Fruit fly (Drosophila melanogaster) whole organism, embryonic: ENCODE measurements around the gene Dhc62B.
A peak's percentile ranks its signal among the peaks of the same experiment; 100 is the strongest.

Experiments used
- Adf1 ChIP-seq: fragments of 200-800 bp; sonication (Bioruptor generic); IDR thresholded peaks from 2 replicates; pipeline ENCODE4 v1.3.6; 2022; ENCODE audit warnings: missing biosample characterization, missing genetic modification characterization
- Atf6 ChIP-seq: fragments of 200-800 bp; sonication (Bioruptor generic); IDR thresholded peaks from 2 replicates; pipeline ENCODE4 v1.3.6; 2022; ENCODE audit warnings: missing biosample characterization, missing genetic modification characterization
- CG1024 ChIP-seq: fragments of 200-800 bp; sonication (Bioruptor generic); IDR thresholded peaks from 2 replicates; pipeline ENCODE4 v1.3.6; 2022; ENCODE audit warnings: missing biosample characterization, missing genetic modification characterization
- CG11504 ChIP-seq: fragments of 200-800 bp; sonication (Bioruptor generic); optimal IDR thresholded peaks from 3 replicates; lab custom pipeline; 2019; ENCODE audit warnings: missing biosample characterization, mild to moderate bottlenecking, missing genetic modification characterization, moderate library complexity
- CG1233 ChIP-seq: fragments of 200-800 bp; sonication (Bioruptor generic); optimal IDR thresholded peaks from 4 replicates; lab custom pipeline; 2018; ENCODE audit warnings: missing biosample characterization, mild to moderate bottlenecking, missing genetic modification characterization
- CG13894 ChIP-seq: fragments of 200-800 bp; sonication (Bioruptor generic); optimal IDR thresholded peaks from 3 replicates; lab custom pipeline; 2018; ENCODE audit warnings: missing biosample characterization, mild to moderate bottlenecking, missing genetic modification characterization, moderate library complexity
- CG15514 ChIP-seq: fragments of 200-800 bp; sonication (Bioruptor generic); optimal IDR thresholded peaks from 3 replicates; lab custom pipeline; 2017; ENCODE audit warnings: missing biosample characterization, missing genetic modification characterization, mild to moderate bottlenecking, moderate library complexity, missing genetic modification reagents
- CG16779 ChIP-seq: fragments of 200-800 bp; sonication (Bioruptor generic); IDR thresholded peaks from 2 replicates; pipeline ENCODE4 v1.3.6; 2022; ENCODE audit warnings: missing biosample characterization, missing genetic modification characterization
- CG32772 ChIP-seq: fragments of 200-800 bp; sonication (Bioruptor generic); IDR thresholded peaks from 2 replicates; pipeline ENCODE4 v1.3.6; 2022; ENCODE audit warnings: missing biosample characterization, missing genetic modification characterization
- CG6689 ChIP-seq: fragments of 200-800 bp; sonication (Bioruptor generic); IDR thresholded peaks from 2 replicates; pipeline ENCODE4 v1.3.6; 2022; ENCODE audit warnings: missing biosample characterization, missing genetic modification characterization
- CG7372 ChIP-seq: fragments of 200-800 bp; sonication (Bioruptor generic); IDR thresholded peaks from 2 replicates; pipeline ENCODE4 v1.3.6; 2022; ENCODE audit warnings: missing biosample characterization, missing genetic modification characterization
- CG8089 ChIP-seq: fragments of 200-800 bp; sonication (Bioruptor generic); optimal IDR thresholded peaks from 3 replicates; lab custom pipeline; 2016; ENCODE audit warnings: missing biosample characterization, missing genetic modification characterization
- CTCF ChIP-seq: fragments of 200-800 bp; sonication (Bioruptor generic); optimal IDR thresholded peaks from 2 replicates; lab custom pipeline; 2017; ENCODE audit warnings: missing biosample characterization, mild to moderate bottlenecking, missing genetic modification characterization, moderate library complexity
- D ChIP-seq, 2 experiments: fragments of 200-800 bp in 1 of 2; fragments of >200 bp in 1 of 2; sonication (Bioruptor generic) in 1 of 2; optimal IDR thresholded peaks; 2 replicates in 1 of 2; 3 replicates in 1 of 2; lab custom pipeline; 2017; ENCODE audit warnings: mild to moderate bottlenecking in 1 of 2, missing biosample characterization in 1 of 2, missing genetic modification characterization in 1 of 2, missing genetic modification reagents in 1 of 2
- Deaf1 ChIP-seq: fragments of 200-800 bp; optimal IDR thresholded peaks from 3 replicates; lab custom pipeline; 2019; ENCODE audit warnings: missing biosample characterization, mild to moderate bottlenecking, missing genetic modification characterization, moderate library complexity
- Drgx ChIP-seq: fragments of 200-800 bp; sonication (Bioruptor generic); IDR thresholded peaks from 2 replicates; pipeline ENCODE4 v1.3.6; 2022; ENCODE audit warnings: missing biosample characterization, missing genetic modification characterization
- E2f2 ChIP-seq: fragments of 200-800 bp; sonication (Bioruptor generic); IDR thresholded peaks from 2 replicates; pipeline ENCODE4 v1.3.6; 2022; ENCODE audit warnings: missing biosample characterization, missing genetic modification characterization
- Ets65A ChIP-seq: fragments of 200-800 bp; sonication (Bioruptor generic); peaks from one replicate; lab custom pipeline; 2016; ENCODE audit warnings: missing biosample characterization, missing genetic modification characterization
- Fer3 ChIP-seq: fragments of 200-800 bp; sonication (Bioruptor generic); optimal IDR thresholded peaks from 2 replicates; lab custom pipeline; 2018; ENCODE audit warnings: missing biosample characterization, mild to moderate bottlenecking, missing genetic modification characterization, moderate library complexity
- GATAe ChIP-seq: fragments of 200-800 bp; sonication (Bioruptor generic); conservative IDR thresholded peaks from 2 replicates; pipeline ENCODE4 v1.3.6; 2022; ENCODE audit warnings: missing biosample characterization, missing genetic modification characterization
- Hr78 ChIP-seq, 2 experiments: fragments of 200-800 bp in 1 of 2; fragments of >200 bp in 1 of 2; sonication (Bioruptor generic) in 1 of 2; optimal IDR thresholded peaks; 2 replicates each; lab custom pipeline; 2017 to 2019; ENCODE audit warnings: missing biosample characterization in 2 of 2, missing genetic modification characterization in 2 of 2, mild to moderate bottlenecking in 1 of 2, moderate library complexity in 1 of 2
- Mad ChIP-seq: fragments of 200-800 bp; sonication (Bioruptor generic); optimal IDR thresholded peaks from 2 replicates; lab custom pipeline; 2016; ENCODE audit warnings: missing biosample characterization, missing genetic modification characterization
- NC2β ChIP-seq: fragments of 200-800 bp; sonication (Bioruptor generic); optimal IDR thresholded peaks from 2 replicates; lab custom pipeline; 2016; ENCODE audit warnings: missing biosample characterization, missing genetic modification characterization
- Nf-YC ChIP-seq: fragments of 200-800 bp; optimal IDR thresholded peaks from 3 replicates; lab custom pipeline; 2019; ENCODE audit warnings: missing biosample characterization, mild to moderate bottlenecking, missing genetic modification characterization, moderate library complexity
- Rx ChIP-seq: fragments of 200-800 bp; sonication (Bioruptor generic); IDR thresholded peaks from 2 replicates; pipeline ENCODE4 v1.3.6; 2022; ENCODE audit warnings: missing biosample characterization, missing genetic modification characterization
- Sry-δ ChIP-seq: fragments of 200-800 bp; sonication (Bioruptor generic); optimal IDR thresholded peaks from 2 replicates; lab custom pipeline; 2016; ENCODE audit warnings: missing biosample characterization, missing genetic modification characterization
- Stat92E ChIP-seq, 3 experiments: fragments of >200 bp in 2 of 3; fragments of 200-800 bp in 1 of 3; sonication (Bioruptor generic) in 1 of 3; optimal IDR thresholded peaks; 2 replicates each; lab custom pipeline; 2017 to 2019; ENCODE audit warnings: missing biosample characterization in 3 of 3, missing genetic modification characterization in 3 of 3, mild to moderate bottlenecking in 1 of 3, moderate library complexity in 1 of 3
- Taf1 ChIP-seq: fragments of 200-800 bp; sonication (Bioruptor generic); IDR thresholded peaks from 2 replicates; pipeline ENCODE4 v1.3.6; 2022; ENCODE audit warnings: missing biosample characterization, missing genetic modification characterization
- Trl ChIP-seq, 3 experiments: fragments of >200 bp in 2 of 3; fragments of 200-800 bp in 1 of 3; sonication (Bioruptor generic) in 1 of 3; optimal IDR thresholded peaks; 2 replicates in 1 of 3; 3 replicates in 2 of 3; lab custom pipeline; 2016 to 2017; ENCODE audit warnings: missing biosample characterization in 1 of 3, missing genetic modification characterization in 1 of 3
- amos ChIP-seq: fragments of 200-800 bp; sonication (Bioruptor generic); IDR thresholded peaks from 2 replicates; pipeline ENCODE4 v1.3.6; 2022; ENCODE audit warnings: missing biosample characterization, missing genetic modification characterization; ENCODE audit not compliant: partially characterized antibody
- bowl ChIP-seq: fragments of 200-800 bp; sonication (Bioruptor generic); IDR thresholded peaks from 2 replicates; pipeline ENCODE4 v1.3.6; 2022; ENCODE audit warnings: missing biosample characterization, missing genetic modification characterization
- chinmo ChIP-seq: fragments of 200-800 bp; sonication (Bioruptor generic); IDR thresholded peaks from 4 replicates; pipeline ENCODE4 v1.3.6; 2022; ENCODE audit warnings: missing biosample characterization, missing genetic modification characterization; ENCODE audit not compliant: partially characterized antibody
- crc ChIP-seq: fragments of 200-800 bp; sonication (Bioruptor generic); optimal IDR thresholded peaks from 2 replicates; lab custom pipeline; 2016; ENCODE audit warnings: missing biosample characterization, missing genetic modification characterization
- cwo ChIP-seq: fragments of 200-800 bp; sonication (Bioruptor generic); optimal IDR thresholded peaks from 3 replicates; lab custom pipeline; 2017; ENCODE audit warnings: missing biosample characterization, missing genetic modification characterization, mild to moderate bottlenecking, moderate library complexity, missing genetic modification reagents
- ems ChIP-seq: fragments of 200-800 bp; sonication (Bioruptor generic); optimal IDR thresholded peaks from 3 replicates; lab custom pipeline; 2016; ENCODE audit warnings: missing biosample characterization, missing genetic modification characterization
- gcm2 ChIP-seq: fragments of 200-800 bp; sonication (Bioruptor generic); optimal IDR thresholded peaks from 2 replicates; lab custom pipeline; 2016; ENCODE audit warnings: missing biosample characterization, missing genetic modification characterization
- grn ChIP-seq: fragments of 200-800 bp; sonication (Bioruptor generic); optimal IDR thresholded peaks from 3 replicates; lab custom pipeline; 2017; ENCODE audit warnings: missing biosample characterization, missing genetic modification characterization
- gro ChIP-seq: fragments of 200-800 bp; sonication (Bioruptor generic); optimal IDR thresholded peaks from 2 replicates; lab custom pipeline; 2016; ENCODE audit warnings: missing biosample characterization, missing genetic modification characterization
- kay ChIP-seq: fragments of 200-800 bp; sonication (Bioruptor generic); optimal IDR thresholded peaks from 2 replicates; lab custom pipeline; 2016; ENCODE audit warnings: missing biosample characterization, missing genetic modification characterization
- lab ChIP-seq: fragments of 200-800 bp; sonication (Bioruptor generic); optimal IDR thresholded peaks from 3 replicates; lab custom pipeline; 2017; ENCODE audit warnings: missing biosample characterization, missing genetic modification characterization, mild to moderate bottlenecking, moderate library complexity, missing genetic modification reagents
- lov ChIP-seq, 2 experiments: fragments of 200-800 bp in 1 of 2; fragments of >200 bp in 1 of 2; sonication (Bioruptor generic) in 1 of 2; IDR thresholded peaks in 1 of 2; optimal IDR thresholded peaks in 1 of 2; 2 replicates in 1 of 2; 3 replicates in 1 of 2; pipeline versions ENCODE4 v1.3.6 to Lab custom; 2017 to 2022; ENCODE audit warnings: missing biosample characterization in 1 of 2, missing genetic modification characterization in 1 of 2
- nom ChIP-seq: fragments of 200-800 bp; sonication (Bioruptor generic); optimal IDR thresholded peaks from 2 replicates; lab custom pipeline; 2017; ENCODE audit warnings: missing biosample characterization, missing genetic modification characterization, mild to moderate bottlenecking, moderate library complexity, missing genetic modification reagents
- org-1 ChIP-seq: fragments of 200-800 bp; sonication (Bioruptor generic); optimal IDR thresholded peaks from 2 replicates; lab custom pipeline; 2017; ENCODE audit warnings: missing biosample characterization, missing genetic modification characterization
- pnt ChIP-seq: fragments of 200-800 bp; sonication (Bioruptor generic); optimal IDR thresholded peaks from 3 replicates; lab custom pipeline; 2016; ENCODE audit warnings: missing biosample characterization, missing genetic modification characterization
- rib ChIP-seq: fragments of 200-800 bp; sonication (Bioruptor generic); IDR thresholded peaks from 2 replicates; pipeline ENCODE4 v1.3.6; 2022; ENCODE audit warnings: missing biosample characterization, missing genetic modification characterization
- seq ChIP-seq: fragments of 200-800 bp; sonication (Bioruptor generic); IDR thresholded peaks from 2 replicates; pipeline ENCODE4 v1.3.6; 2022; ENCODE audit warnings: missing biosample characterization, missing genetic modification characterization
- so ChIP-seq: fragments of 200-800 bp; sonication (Bioruptor generic); IDR thresholded peaks from 3 replicates; pipeline ENCODE4 v1.3.6; 2022; ENCODE audit warnings: missing biosample characterization, missing genetic modification characterization
- sug ChIP-seq: fragments of 200-800 bp; optimal IDR thresholded peaks from 2 replicates; lab custom pipeline; 2019; ENCODE audit warnings: missing biosample characterization, mild to moderate bottlenecking, missing genetic modification characterization, moderate library complexity
- tna ChIP-seq: fragments of 200-800 bp; sonication (Bioruptor generic); IDR thresholded peaks from 2 replicates; pipeline ENCODE4 v1.3.6; 2022; ENCODE audit warnings: missing biosample characterization, missing genetic modification characterization; ENCODE audit not compliant: partially characterized antibody
- wor ChIP-seq: fragments of 200-800 bp; sonication (Bioruptor generic); IDR thresholded peaks from 2 replicates; pipeline ENCODE4 v1.3.6; 2022; ENCODE audit warnings: missing biosample characterization, missing genetic modification characterization
- zfh2 ChIP-seq: fragments of 200-800 bp; sonication (Bioruptor generic); optimal IDR thresholded peaks from 2 replicates; lab custom pipeline; 2016; ENCODE audit warnings: missing biosample characterization, missing genetic modification characterization

The Dhc62B gene

DNA sequence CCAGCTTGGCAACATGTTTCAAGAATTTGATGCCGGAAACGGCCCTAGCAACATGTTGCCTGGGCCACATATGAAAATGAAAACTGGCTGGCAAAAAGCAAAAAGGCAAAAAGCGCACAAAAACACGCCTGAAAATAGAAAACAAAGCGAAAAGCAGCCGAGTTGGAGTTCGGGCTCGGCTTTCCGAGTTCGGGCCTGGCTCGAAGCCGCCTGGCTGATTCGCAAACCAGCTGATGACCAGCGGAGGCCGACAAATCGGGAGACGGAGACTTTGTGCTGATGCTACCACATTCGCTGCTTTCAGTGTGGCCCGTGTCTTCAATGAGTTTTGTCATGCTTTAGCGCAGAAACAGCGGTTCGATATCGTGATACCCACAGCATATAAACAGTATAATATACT lies 38.7 kb upstream of the Dhc62B start, which contains the start of gene GV1 (continued):
- no peak for TF ChIP-seq D (optimal IDR thresholded peaks at IDR 0.05; lab: Kevin White, UChicago)
- no peak for TF ChIP-seq D (GFP tag; optimal IDR thresholded peaks at IDR 0.05; lab: Kevin White, UChicago)
- TF ChIP-seq CG15514 (GFP tag; lab: Kevin White, UChicago), result peak; percentile 5
- no peak for TF ChIP-seq GATAe (GFP tag; lab: Robert Waterston, UW)
- TF ChIP-seq CG1024 (GFP tag; lab: Robert Waterston, UW), result no peak
- TF ChIP-seq crc (GFP tag; lab: Kevin White, UChicago), result no peak
- peak; percentile 80 for TF ChIP-seq Ets65A (GFP tag; lab: Kevin White, UChicago)
- TF ChIP-seq chinmo (GFP tag; lab: Robert Waterston, UW), result peak; percentile 87; the same call in 2 of the 4 replicates
- TF ChIP-seq grn (GFP tag; lab: Kevin White, UChicago), result no peak
- TF ChIP-seq Stat92E (GFP tag; optimal IDR thresholded peaks at IDR 0.05; lab: Kevin White, UChicago), result no peak
- TF ChIP-seq CG11504 (tag; lab: Kevin White, UChicago), result peak; percentile 97
- no peak for TF ChIP-seq zfh2 (GFP tag; lab: Kevin White, UChicago)
- TF ChIP-seq sug (tag; lab: Kevin White, UChicago), result no peak
- no peak for TF ChIP-seq NC2β (GFP tag; lab: Kevin White, UChicago)
- TF ChIP-seq lov (optimal IDR thresholded peaks at IDR 0.05; lab: Kevin White, UChicago), result no peak
- no peak for TF ChIP-seq lov (GFP tag; IDR thresholded peaks at IDR 0.05; lab: Robert Waterston, UW)
- TF ChIP-seq Drgx (GFP tag; lab: Robert Waterston, UW), result peak; percentile 62
- TF ChIP-seq gro (GFP tag; lab: Kevin White, UChicago), result no peak
- TF ChIP-seq CTCF (GFP tag; lab: Kevin White, UChicago), result no peak
- no peak for TF ChIP-seq Adf1 (GFP tag; lab: Robert Waterston, UW)
- no peak for TF ChIP-seq ems
- TF ChIP-seq Deaf1, result peak; percentile 93
- no peak for TF ChIP-seq CG7372
- peak; percentile 9 for TF ChIP-seq lab (GFP tag; lab: Kevin White, UChicago)
- TF ChIP-seq org-1 (GFP tag; lab: Kevin White, UChicago), result no peak
- TF ChIP-seq E2f2 (GFP tag; lab: Robert Waterston, UW), result no peak
- no peak for TF ChIP-seq tna
- no peak for TF ChIP-seq so (GFP tag; lab: Robert Waterston, UW)
- TF ChIP-seq rib, result peak; percentile 52; the same call in 1 of the 2 replicates
- TF ChIP-seq Nf-YC, result no peak
- no peak for TF ChIP-seq Mad (GFP tag; lab: Kevin White, UChicago)
- TF ChIP-seq Hr78 (GFP tag; optimal IDR thresholded peaks at IDR 0.05; lab: Kevin White, UChicago), result no peak
- no peak for TF ChIP-seq Rx
- TF ChIP-seq CG32772 (GFP tag; lab: Robert Waterston, UW), result no peak
- no peak for TF ChIP-seq CG1233 (GFP tag; lab: Kevin White, UChicago)
- no peak for TF ChIP-seq wor (GFP tag; lab: Robert Waterston, UW)
- 0 out of 2 replicates have a peak, but pooled peaks have one; percentile 8 for TF ChIP-seq Atf6 (GFP tag; lab: Robert Waterston, UW)
- TF ChIP-seq CG6689 (GFP tag; lab: Robert Waterston, UW), result no peak
- no peak for TF ChIP-seq bowl (GFP tag; lab: Robert Waterston, UW)
- no peak for TF ChIP-seq Taf1
- no peak for TF ChIP-seq Fer3
- TF ChIP-seq amos (GFP tag; lab: Robert Waterston, UW), result no peak
- TF ChIP-seq Trl (optimal IDR thresholded peaks at IDR 0.05; lab: Kevin White, UChicago), result no peak
- TF ChIP-seq Trl (GFP tag; optimal IDR thresholded peaks at IDR 0.05; lab: Kevin White, UChicago), result no peak
- TF ChIP-seq CG13894 (tag; lab: Kevin White, UChicago), result peak; percentile 54
- no peak for TF ChIP-seq CG16779 (GFP tag; lab: Robert Waterston, UW)
- no peak for TF ChIP-seq seq (GFP tag; lab: Robert Waterston, UW)
- no peak for TF ChIP-seq cwo
- TF ChIP-seq gcm2 (GFP tag; lab: Kevin White, UChicago), result no peak
- TF ChIP-seq kay (GFP tag; lab: Kevin White, UChicago), result no peak
- peak; percentile 98 for TF ChIP-seq nom
- TF ChIP-seq Sry-δ (GFP tag; lab: Kevin White, UChicago), result no peak
- TF ChIP-seq pnt (GFP tag; lab: Kevin White, UChicago), result no peak
- TF ChIP-seq CG8089 (GFP tag; lab: Kevin White, UChicago), result no peak
